Worm (Caenorhabditis elegans) whole organism, L3 larva: ENCODE data around the gene B0024.4.

Source experiments
- ZK546.5 ChIP-seq: sonication (generic microtip); optimal IDR thresholded peaks from 2 replicates; lab custom pipeline; 2017; ENCODE audit warnings: missing biosample characterization, missing genetic modification characterization
- ama-1 ChIP-seq: fragments of 150-350 bp; optimal IDR thresholded peaks from 2 replicates; lab custom pipeline; 2018
- ceh-82 ChIP-seq: fragments of 150-350 bp; optimal IDR thresholded peaks from 2 replicates; lab custom pipeline; 2014; ENCODE audit warnings: missing biosample characterization, missing genetic modification characterization
- egl-27 ChIP-seq: sonication (generic microtip); optimal IDR thresholded peaks from 4 replicates; lab custom pipeline; 2017; ENCODE audit warnings: missing biosample characterization, missing genetic modification reagents, missing genetic modification characterization
- lin-15B ChIP-seq: fragments of 150-350 bp; optimal IDR thresholded peaks from 2 replicates; lab custom pipeline; 2014; ENCODE audit warnings: missing biosample characterization, missing genetic modification characterization
- lin-39 ChIP-seq: fragments of 150-350 bp; optimal IDR thresholded peaks from 2 replicates; lab custom pipeline; 2018; ENCODE audit warnings: missing biosample characterization, missing genetic modification reagents, missing genetic modification characterization
- mdl-1 ChIP-seq: fragments of 150-350 bp; optimal IDR thresholded peaks from 2 replicates; lab custom pipeline; 2014; ENCODE audit warnings: missing biosample characterization, missing genetic modification characterization
- nhr-67 ChIP-seq: fragments of 150-350 bp; optimal IDR thresholded peaks from 2 replicates; lab custom pipeline; 2014; ENCODE audit warnings: missing biosample characterization, missing genetic modification characterization

ce11 chrV:10328080-10328479 lies 30.9 kb downstream of the B0024.4 start:
- TF ChIP-seq ZK546.5 (tag; lab: Kevin White, UChicago) (no peak), lin-39 (tag; lab: Kevin White, UChicago) (no peak), egl-27 (no peak), mdl-1 (tag; lab: Kevin White, UChicago) (no peak), ama-1 (lab: Kevin White, UChicago) (no peak), nhr-67 (tag; lab: Kevin White, UChicago) (no peak), lin-15B (no peak), ceh-82 (no peak)
